Fruit fly (Drosophila melanogaster) whole organism, embryonic: ENCODE results near the gene alpha-Est1.
A peak's percentile ranks its signal among the peaks of the same experiment; 100 is the strongest.

Experiments
- Bgb ChIP-seq: fragments of 200-800 bp; sonication (Bioruptor generic); IDR thresholded peaks from 2 replicates; pipeline ENCODE4 v1.3.6; 2022; ENCODE audit warnings: missing biosample characterization, missing genetic modification characterization; ENCODE audit not compliant: partially characterized antibody
- BtbVII ChIP-seq: fragments of 200-800 bp; sonication (Bioruptor generic); optimal IDR thresholded peaks from 3 replicates; lab custom pipeline; 2017; ENCODE audit warnings: missing biosample characterization, mild to moderate bottlenecking, missing genetic modification characterization
- CG10431 ChIP-seq: fragments of 200-800 bp; sonication (Bioruptor generic); optimal IDR thresholded peaks from 3 replicates; lab custom pipeline; 2018; ENCODE audit warnings: missing biosample characterization, mild to moderate bottlenecking, missing genetic modification characterization
- CG11085 ChIP-seq: fragments of 200-800 bp; sonication (Bioruptor generic); IDR thresholded peaks from 2 replicates; pipeline ENCODE4 v1.3.6; 2022; ENCODE audit warnings: missing biosample characterization, missing genetic modification characterization
- CG12236 ChIP-seq: fragments of 200-800 bp; sonication (Bioruptor generic); optimal IDR thresholded peaks from 2 replicates; lab custom pipeline; 2016; ENCODE audit warnings: missing biosample characterization, missing genetic modification characterization
- CG12659 ChIP-seq: fragments of 200-800 bp; sonication (Bioruptor generic); optimal IDR thresholded peaks from 3 replicates; lab custom pipeline; 2017; ENCODE audit warnings: mild to moderate bottlenecking, missing biosample characterization, missing genetic modification reagents, missing genetic modification characterization
- CG1647 ChIP-seq: fragments of 200-800 bp; sonication (Bioruptor generic); optimal IDR thresholded peaks from 3 replicates; lab custom pipeline; 2016; ENCODE audit warnings: missing biosample characterization, missing genetic modification characterization
- CG16813 ChIP-seq: fragments of 200-800 bp; sonication (Bioruptor generic); IDR thresholded peaks from 3 replicates; pipeline ENCODE4 v1.3.6; 2022; ENCODE audit warnings: missing biosample characterization, missing genetic modification characterization; ENCODE audit not compliant: partially characterized antibody
- CG17186 ChIP-seq: fragments of 200-800 bp; sonication (Bioruptor generic); optimal IDR thresholded peaks from 3 replicates; lab custom pipeline; 2017; ENCODE audit warnings: missing biosample characterization, missing genetic modification reagents, missing genetic modification characterization
- CG17361 ChIP-seq: fragments of 200-800 bp; sonication (Bioruptor generic); IDR thresholded peaks from 3 replicates; pipeline ENCODE4 v1.3.6; 2022; ENCODE audit warnings: missing biosample characterization, missing genetic modification characterization
- CG18764 ChIP-seq: fragments of 200-800 bp; sonication (Bioruptor generic); optimal IDR thresholded peaks from 3 replicates; lab custom pipeline; 2016; ENCODE audit warnings: missing biosample characterization, missing genetic modification characterization
- CG2202 ChIP-seq: fragments of 200-800 bp; sonication (Bioruptor generic); optimal IDR thresholded peaks from 2 replicates; lab custom pipeline; 2018; ENCODE audit warnings: missing biosample characterization, mild to moderate bottlenecking, missing genetic modification characterization
- CG2889 ChIP-seq: fragments of 200-800 bp; sonication (Bioruptor generic); IDR thresholded peaks from 3 replicates; pipeline ENCODE4 v1.3.6; 2022; ENCODE audit warnings: missing biosample characterization, missing genetic modification characterization
- CG3163 ChIP-seq: fragments of 200-800 bp; sonication (Bioruptor generic); optimal IDR thresholded peaks from 3 replicates; lab custom pipeline; 2016; ENCODE audit warnings: missing biosample characterization, missing genetic modification characterization
- CG33213 ChIP-seq: fragments of 200-800 bp; sonication (Bioruptor generic); optimal IDR thresholded peaks from 3 replicates; lab custom pipeline; 2016; ENCODE audit warnings: missing biosample characterization, missing genetic modification characterization
- CG3726 ChIP-seq: fragments of 200-800 bp; sonication (Bioruptor generic); IDR thresholded peaks from 3 replicates; pipeline ENCODE4, ENCODE4 v1.3.6; 2022; ENCODE audit warnings: missing biosample characterization, missing genetic modification characterization
- CG43689 ChIP-seq: fragments of 200-800 bp; sonication (Bioruptor generic); IDR thresholded peaks from 2 replicates; pipeline ENCODE4 v1.3.6; 2022; ENCODE audit warnings: missing biosample characterization, missing genetic modification characterization
- CG6683 ChIP-seq: fragments of 200-800 bp; sonication (Bioruptor generic); optimal IDR thresholded peaks from 2 replicates; lab custom pipeline; 2017; ENCODE audit warnings: missing biosample characterization, mild to moderate bottlenecking, missing genetic modification characterization, missing genetic modification reagents
- CG8089 ChIP-seq: fragments of 200-800 bp; sonication (Bioruptor generic); optimal IDR thresholded peaks from 3 replicates; lab custom pipeline; 2016; ENCODE audit warnings: missing biosample characterization, missing genetic modification characterization
- CG8359 ChIP-seq: fragments of 200-800 bp; sonication (Bioruptor generic); optimal IDR thresholded peaks from 2 replicates; lab custom pipeline; 2017; ENCODE audit warnings: missing biosample characterization, mild to moderate bottlenecking, missing genetic modification characterization, borderline replicate concordance
- CG8765 ChIP-seq: fragments of 200-800 bp; sonication (Bioruptor generic); IDR thresholded peaks from 2 replicates; pipeline ENCODE4 v1.3.6; 2022; ENCODE audit warnings: missing biosample characterization, missing genetic modification characterization
- Camta ChIP-seq: fragments of 200-800 bp; sonication (Bioruptor generic); optimal IDR thresholded peaks from 2 replicates; lab custom pipeline; 2016; ENCODE audit warnings: missing biosample characterization, missing genetic modification characterization
- Dip2 ChIP-seq: fragments of 200-800 bp; sonication (Bioruptor generic); IDR thresholded peaks from 2 replicates; pipeline ENCODE4 v1.3.6; 2022; ENCODE audit warnings: missing biosample characterization, missing genetic modification characterization
- E2f2 ChIP-seq: fragments of 200-800 bp; sonication (Bioruptor generic); IDR thresholded peaks from 2 replicates; pipeline ENCODE4 v1.3.6; 2022; ENCODE audit warnings: missing biosample characterization, missing genetic modification characterization
- Gsc ChIP-seq: fragments of 200-800 bp; sonication (Bioruptor generic); IDR thresholded peaks from 2 replicates; pipeline ENCODE4 v1.3.6; 2022; ENCODE audit warnings: missing biosample characterization, missing genetic modification characterization
- HLH4C ChIP-seq: fragments of 200-800 bp; sonication (Bioruptor generic); IDR thresholded peaks from 3 replicates; pipeline ENCODE4 v1.3.6; 2022; ENCODE audit warnings: missing biosample characterization, missing genetic modification characterization; ENCODE audit not compliant: partially characterized antibody
- Jarid2 ChIP-seq: fragments of 200-800 bp; sonication (Bioruptor generic); optimal IDR thresholded peaks from 3 replicates; lab custom pipeline; 2017; ENCODE audit warnings: mild to moderate bottlenecking, missing biosample characterization, missing genetic modification reagents, missing genetic modification characterization
- MBD-R2 ChIP-seq: fragments of 200-800 bp; sonication (Bioruptor generic); IDR thresholded peaks from 2 replicates; pipeline ENCODE4 v1.3.6; 2022; ENCODE audit warnings: missing biosample characterization, missing genetic modification characterization
- Myb ChIP-seq: fragments of 200-800 bp; sonication (Bioruptor generic); optimal IDR thresholded peaks from 2 replicates; lab custom pipeline; 2016; ENCODE audit warnings: missing biosample characterization, missing genetic modification characterization
- NC2β ChIP-seq: fragments of 200-800 bp; sonication (Bioruptor generic); optimal IDR thresholded peaks from 2 replicates; lab custom pipeline; 2016; ENCODE audit warnings: missing biosample characterization, missing genetic modification characterization
- NFAT ChIP-seq: fragments of 200-800 bp; sonication (Bioruptor generic); IDR thresholded peaks from 2 replicates; pipeline ENCODE4 v1.3.6; 2022; ENCODE audit warnings: missing biosample characterization, missing genetic modification characterization
- NK7.1 ChIP-seq: fragments of 200-800 bp; sonication (Bioruptor generic); optimal IDR thresholded peaks from 3 replicates; lab custom pipeline; 2016; ENCODE audit warnings: missing biosample characterization, missing genetic modification characterization
- Sox102F ChIP-seq: fragments of 200-800 bp; sonication (Bioruptor generic); optimal IDR thresholded peaks from 2 replicates; lab custom pipeline; 2018; ENCODE audit warnings: missing biosample characterization, mild to moderate bottlenecking, missing genetic modification characterization, moderate library complexity
- ash1 ChIP-seq: fragments of 200-800 bp; sonication (Bioruptor generic); optimal IDR thresholded peaks from 2 replicates; lab custom pipeline; 2018; ENCODE audit warnings: missing biosample characterization, mild to moderate bottlenecking, missing genetic modification characterization
- bbx ChIP-seq: fragments of 200-800 bp; sonication (Bioruptor generic); IDR thresholded peaks from 2 replicates; pipeline ENCODE4 v1.3.6; 2022; ENCODE audit warnings: missing biosample characterization, missing genetic modification characterization; ENCODE audit not compliant: partially characterized antibody
- chinmo ChIP-seq: fragments of 200-800 bp; sonication (Bioruptor generic); IDR thresholded peaks from 4 replicates; pipeline ENCODE4 v1.3.6; 2022; ENCODE audit warnings: missing biosample characterization, missing genetic modification characterization; ENCODE audit not compliant: partially characterized antibody
- cwo ChIP-seq: fragments of 200-800 bp; sonication (Bioruptor generic); optimal IDR thresholded peaks from 3 replicates; lab custom pipeline; 2017; ENCODE audit warnings: missing biosample characterization, missing genetic modification characterization, mild to moderate bottlenecking, moderate library complexity, missing genetic modification reagents
- gcm2 ChIP-seq: fragments of 200-800 bp; sonication (Bioruptor generic); optimal IDR thresholded peaks from 2 replicates; lab custom pipeline; 2016; ENCODE audit warnings: missing biosample characterization, missing genetic modification characterization
- grn ChIP-seq: fragments of 200-800 bp; sonication (Bioruptor generic); optimal IDR thresholded peaks from 3 replicates; lab custom pipeline; 2017; ENCODE audit warnings: missing biosample characterization, missing genetic modification characterization
- h ChIP-seq: fragments of >200 bp; optimal IDR thresholded peaks from 2 replicates; lab custom pipeline; 2017
- kay ChIP-seq: fragments of 200-800 bp; sonication (Bioruptor generic); optimal IDR thresholded peaks from 2 replicates; lab custom pipeline; 2016; ENCODE audit warnings: missing biosample characterization, missing genetic modification characterization
- mld ChIP-seq: fragments of 200-800 bp; sonication (Bioruptor generic); IDR thresholded peaks from 3 replicates; pipeline ENCODE4 v1.3.6; 2022; ENCODE audit warnings: missing biosample characterization, missing genetic modification characterization; ENCODE audit not compliant: partially characterized antibody
- nerfin-2 ChIP-seq: fragments of 200-800 bp; sonication (Bioruptor generic); IDR thresholded peaks from 2 replicates; pipeline ENCODE4 v1.3.6; 2022; ENCODE audit warnings: missing biosample characterization, missing genetic modification characterization; ENCODE audit not compliant: partially characterized antibody
- phol ChIP-seq: fragments of 200-800 bp; sonication (Bioruptor generic); optimal IDR thresholded peaks from 3 replicates; lab custom pipeline; 2018; ENCODE audit warnings: missing biosample characterization, mild to moderate bottlenecking, missing genetic modification characterization, moderate library complexity
- run ChIP-seq: fragments of 200-800 bp; sonication (Bioruptor generic); optimal IDR thresholded peaks from 3 replicates; lab custom pipeline; 2018; ENCODE audit warnings: missing biosample characterization, mild to moderate bottlenecking, missing genetic modification characterization
- sqz ChIP-seq: fragments of 200-800 bp; sonication (Bioruptor generic); optimal IDR thresholded peaks from 3 replicates; lab custom pipeline; 2018; ENCODE audit warnings: missing biosample characterization, mild to moderate bottlenecking, missing genetic modification characterization
- ssp ChIP-seq: fragments of 200-800 bp; sonication (Bioruptor generic); IDR thresholded peaks from 2 replicates; pipeline ENCODE4 v1.3.6; 2022; ENCODE audit warnings: missing biosample characterization, missing genetic modification characterization
- sug ChIP-seq: fragments of 200-800 bp; optimal IDR thresholded peaks from 2 replicates; lab custom pipeline; 2019; ENCODE audit warnings: missing biosample characterization, mild to moderate bottlenecking, missing genetic modification characterization, moderate library complexity
- tgo ChIP-seq: fragments of 200-800 bp; sonication (Bioruptor generic); IDR thresholded peaks from 3 replicates; pipeline ENCODE4 v1.3.6; 2022; ENCODE audit warnings: missing biosample characterization, missing genetic modification characterization
- tin ChIP-seq: fragments of 200-800 bp; sonication (Bioruptor generic); optimal IDR thresholded peaks from 3 replicates; lab custom pipeline; 2016; ENCODE audit warnings: missing biosample characterization, missing genetic modification characterization

The alpha-Est1 gene

DNA sequence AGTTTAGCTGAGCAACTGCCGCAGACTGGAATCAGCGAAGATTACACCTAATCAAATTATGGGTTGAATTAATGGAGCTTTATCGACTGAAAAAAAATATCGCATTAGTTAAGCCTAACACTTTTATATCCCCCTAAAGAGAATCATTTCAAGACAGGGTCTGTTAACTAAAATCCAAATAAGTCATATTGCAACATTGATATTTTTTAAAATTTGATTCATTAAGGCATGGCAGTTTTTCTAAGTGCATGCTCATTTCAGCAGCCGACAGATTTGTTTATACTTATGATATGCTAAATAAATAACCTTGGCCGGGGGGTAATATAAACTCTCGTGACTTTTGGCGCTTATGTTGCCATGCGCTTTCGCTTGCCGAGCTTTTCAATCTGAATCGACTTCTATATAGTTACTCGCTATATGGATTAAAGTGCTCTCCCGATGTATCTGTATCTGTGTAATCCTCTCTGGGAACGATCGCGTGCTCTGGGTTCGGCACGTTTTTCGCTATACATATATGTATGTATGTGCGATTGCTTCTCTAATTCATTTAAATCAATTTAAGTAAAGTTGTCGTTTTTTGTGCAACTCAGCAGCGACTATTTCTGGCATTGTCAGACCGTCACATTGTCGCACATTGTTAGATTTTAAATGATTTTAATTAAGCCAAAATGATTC is 42.5 kb downstream of the alpha-Est1 start (continued):
- peak; percentile 55 for TF ChIP-seq Sox102F
- peak; percentile 86 for TF ChIP-seq CG2889 (GFP tag; lab: Robert Waterston, UW)
- TF ChIP-seq ssp = peak; percentile 62; the same call in 1 of the 2 replicates
- TF ChIP-seq tgo (GFP tag; lab: Robert Waterston, UW) = peak; percentile 80
- TF ChIP-seq CG16813 (GFP tag; lab: Robert Waterston, UW) = no peak
- no peak for TF ChIP-seq mld (GFP tag; lab: Robert Waterston, UW)
- peak; percentile 56 for TF ChIP-seq CG3163 (GFP tag; lab: Kevin White, UChicago)
- peak; percentile 34; the same call in 1 of the 2 replicates for TF ChIP-seq CG8765 (GFP tag; lab: Robert Waterston, UW)
- peak; percentile 34 for TF ChIP-seq NC2β (GFP tag; lab: Kevin White, UChicago)
- TF ChIP-seq h = no peak
- peak; percentile 80 for TF ChIP-seq MBD-R2 (GFP tag; lab: Robert Waterston, UW)
- peak; percentile 64; the same call in 1 of the 3 replicates for TF ChIP-seq CG3726 (GFP tag; lab: Robert Waterston, UW)
- TF ChIP-seq sug (tag; lab: Kevin White, UChicago) = peak; percentile 95
- TF ChIP-seq tin (GFP tag; lab: Kevin White, UChicago) = peak; percentile 52
- peak; percentile 66 for TF ChIP-seq CG33213 (GFP tag; lab: Kevin White, UChicago)
- peak; percentile 33 for TF ChIP-seq phol (tag; lab: Kevin White, UChicago)
- peak; percentile 63 for TF ChIP-seq CG6683 (GFP tag; lab: Kevin White, UChicago)
- peak; percentile 60 for TF ChIP-seq E2f2
- no peak for TF ChIP-seq nerfin-2 (GFP tag; lab: Robert Waterston, UW)
- TF ChIP-seq Gsc (GFP tag; lab: Robert Waterston, UW) = no peak
- no peak for TF ChIP-seq Bgb
- peak; percentile 16 for TF ChIP-seq CG18764 (GFP tag; lab: Kevin White, UChicago)
- no peak for TF ChIP-seq bbx (GFP tag; lab: Robert Waterston, UW)
- TF ChIP-seq grn (GFP tag; lab: Kevin White, UChicago) = peak; percentile 23
- TF ChIP-seq sqz = no peak
- TF ChIP-seq cwo (GFP tag; lab: Kevin White, UChicago) = peak; percentile 98
- TF ChIP-seq gcm2 (GFP tag; lab: Kevin White, UChicago) = peak; percentile 39
- TF ChIP-seq Camta = peak; percentile 67
- TF ChIP-seq CG12236 (GFP tag; lab: Kevin White, UChicago) = peak; percentile 27
- TF ChIP-seq CG12659 (GFP tag; lab: Kevin White, UChicago) = peak; percentile 86
- TF ChIP-seq chinmo (GFP tag; lab: Robert Waterston, UW) = peak; percentile 82; the same call in 2 of the 4 replicates
- TF ChIP-seq CG17186 = no peak
- peak; percentile 40 for TF ChIP-seq Jarid2 (GFP tag; lab: Kevin White, UChicago)
- TF ChIP-seq CG8359 (GFP tag; lab: Kevin White, UChicago) = no peak
- TF ChIP-seq Dip2 = no peak
- peak; percentile 64 for TF ChIP-seq CG1647 (GFP tag; lab: Kevin White, UChicago)
- TF ChIP-seq CG43689 = peak; percentile 66
- peak; percentile 76; the same call in 1 of the 2 replicates for TF ChIP-seq CG11085
- peak; percentile 78 for TF ChIP-seq NK7.1 (GFP tag; lab: Kevin White, UChicago)
- peak; percentile 80 for TF ChIP-seq Myb
- TF ChIP-seq HLH4C (GFP tag; lab: Robert Waterston, UW) = no peak
- no peak for TF ChIP-seq CG2202 (tag; lab: Kevin White, UChicago)
- peak; percentile 80 for TF ChIP-seq BtbVII (GFP tag; lab: Kevin White, UChicago)
- TF ChIP-seq run = peak; percentile 10
- peak; percentile 55 for TF ChIP-seq CG8089 (GFP tag; lab: Kevin White, UChicago)
- peak; percentile 83 for TF ChIP-seq NFAT (GFP tag; lab: Robert Waterston, UW)
- peak; percentile 67 for TF ChIP-seq CG17361 (GFP tag; lab: Robert Waterston, UW)
- peak; percentile 18 for TF ChIP-seq ash1 (GFP tag; lab: Kevin White, UChicago)
- TF ChIP-seq kay (GFP tag; lab: Kevin White, UChicago) = peak; percentile 79
- no peak for TF ChIP-seq CG10431 (GFP tag; lab: Kevin White, UChicago)
